Fruit fly (Drosophila melanogaster) Kc167 (cell line): Measurements from ENCODE around the gene nerfin-1.

Source experiments
- h ChIP-seq: fragments of >200 bp; optimal IDR thresholded peaks from 3 replicates; lab custom pipeline; 2018; ENCODE audit warnings: missing external identifiers
- insv ChIP-seq: fragments of >200 bp; optimal IDR thresholded peaks from 3 replicates; lab custom pipeline; 2018; ENCODE audit warnings: missing external identifiers
- psq ChIP-seq: fragments of >200 bp; optimal IDR thresholded peaks from 2 replicates; lab custom pipeline; 2017; ENCODE audit warnings: missing external identifiers

dm6 chr3L:902598-902997, 6.3 kb upstream of the nerfin-1 start, which contains the start of gene mat:
- TF ChIP-seq h (lab: Kevin White, UChicago): no peak
- no peak for TF ChIP-seq psq (lab: Kevin White, UChicago)
- no peak for TF ChIP-seq insv
